Fruit fly (Drosophila melanogaster): ENCODE data around the gene CG32473.

dm6 chr3R:13305318-13305899 lies 3.0 kb downstream of the CG32473 start:
- TF ChIP-seq sage (GFP tag; optimal IDR thresholded peaks at IDR 0.05) (no peak), brk (GFP tag; optimal IDR thresholded peaks at IDR 0.05) (no peak), Hr83 (GFP tag; optimal IDR thresholded peaks at IDR 0.05; ENCODE audit: poor library complexity, severe bottlenecking) (no peak), lola (GFP tag; optimal IDR thresholded peaks at IDR 0.05) (no peak), dsf (GFP tag; optimal IDR thresholded peaks at IDR 0.05; ENCODE audit: borderline replicate concordance) (no peak), tai (GFP tag; optimal IDR thresholded peaks at IDR 0.05) (no peak), Hr78 (GFP tag; optimal IDR thresholded peaks at IDR 0.05) (no peak)
